Worm (Caenorhabditis elegans) whole organism, young adult: ENCODE measurements around the gene clec-21.

Experiments
- C17E4.6 ChIP-seq: fragments of 200-800 bp; sonication (Bioruptor generic); IDR thresholded peaks from 2 replicates; pipeline ENCODE4 v1.3.6; 2022; ENCODE audit warnings: missing genetic modification reagents, missing genetic modification characterization, missing compliant biosample characterization
- F10E7.11 ChIP-seq: sonication (generic microtip); optimal IDR thresholded peaks from 2 replicates; lab custom pipeline; 2017; ENCODE audit warnings: mild to moderate bottlenecking, missing genetic modification characterization, moderate library complexity, missing compliant biosample characterization
- F22D6.2 ChIP-seq: sonication (generic microtip); optimal IDR thresholded peaks from 2 replicates; lab custom pipeline; 2016; ENCODE audit warnings: mild to moderate bottlenecking, missing genetic modification characterization, missing compliant biosample characterization
- F33H1.4 ChIP-seq: fragments of 200-800 bp; sonication (Bioruptor generic); IDR thresholded peaks from 2 replicates; pipeline ENCODE4 v1.3.6; 2022; ENCODE audit warnings: missing genetic modification reagents, missing genetic modification characterization, missing compliant biosample characterization
- F49E8.2 ChIP-seq: sonication (generic microtip); optimal IDR thresholded peaks from 3 replicates; lab custom pipeline; 2017; ENCODE audit warnings: missing genetic modification characterization, mild to moderate bottlenecking, missing compliant biosample characterization, antibody characterized with exemption, moderate library complexity; ENCODE audit not compliant: insufficient read depth
- Y53G8AR.9 ChIP-seq: fragments of 200-800 bp; sonication (Bioruptor generic); conservative IDR thresholded peaks from 2 replicates; pipeline ENCODE4 v1.3.6; 2022; ENCODE audit warnings: missing genetic modification reagents, missing genetic modification characterization, missing compliant biosample characterization
- Y56A3A.18 ChIP-seq: fragments of 200-800 bp; sonication (Bioruptor generic); IDR thresholded peaks from 2 replicates; pipeline ENCODE4 v1.3.6; 2022; ENCODE audit warnings: missing genetic modification reagents, missing genetic modification characterization, missing compliant biosample characterization
- ZK185.1 ChIP-seq: sonication (generic microtip); optimal IDR thresholded peaks from 2 replicates; lab custom pipeline; 2016; ENCODE audit warnings: mild to moderate bottlenecking, missing genetic modification characterization, missing compliant biosample characterization; ENCODE audit not compliant: poor library complexity, severe bottlenecking
- akir-1 ChIP-seq: fragments of 200-800 bp; sonication (Bioruptor generic); optimal IDR thresholded peaks from 2 replicates; lab custom pipeline; 2018; ENCODE audit warnings: mild to moderate bottlenecking, missing genetic modification characterization, moderate library complexity, missing compliant biosample characterization
- aptf-2 ChIP-seq: fragments of 200-800 bp; sonication (Bioruptor generic); conservative IDR thresholded peaks from 2 replicates; pipeline ENCODE4 v1.3.6; 2022; ENCODE audit warnings: missing genetic modification reagents, missing genetic modification characterization, missing compliant biosample characterization
- ccch-3 ChIP-seq: fragments of 200-800 bp; sonication (Bioruptor generic); optimal IDR thresholded peaks from 2 replicates; lab custom pipeline; 2018; ENCODE audit warnings: mild to moderate bottlenecking, missing genetic modification characterization, missing compliant biosample characterization
- dpl-1 ChIP-seq: fragments of 150-350 bp; optimal IDR thresholded peaks from 2 replicates; lab custom pipeline; 2014; ENCODE audit warnings: missing biosample characterization, missing genetic modification reagents, missing genetic modification characterization
- egl-44 ChIP-seq: fragments of 200-800 bp; sonication (Bioruptor generic); IDR thresholded peaks from 2 replicates; pipeline ENCODE4 v1.3.6; 2022; ENCODE audit warnings: missing genetic modification reagents, missing genetic modification characterization, missing compliant biosample characterization
- ekl-4 ChIP-seq: fragments of 200-800 bp; sonication (Bioruptor generic); IDR thresholded peaks from 2 replicates; pipeline ENCODE4 v1.3.6; 2022; ENCODE audit warnings: missing genetic modification reagents, missing genetic modification characterization, missing compliant biosample characterization
- gei-17 ChIP-seq: fragments of 200-800 bp; sonication (Bioruptor generic); optimal IDR thresholded peaks from 2 replicates; lab custom pipeline; 2018; ENCODE audit warnings: mild to moderate bottlenecking, missing genetic modification characterization, missing compliant biosample characterization
- hlh-26 ChIP-seq: fragments of 200-800 bp; sonication (Bioruptor generic); conservative IDR thresholded peaks from 2 replicates; pipeline ENCODE4 v1.3.6; 2022; ENCODE audit warnings: missing genetic modification reagents, missing genetic modification characterization, missing compliant biosample characterization
- hmg-20 ChIP-seq: fragments of 200-800 bp; sonication (Bioruptor generic); IDR thresholded peaks from 2 replicates; pipeline ENCODE4 v1.3.6; 2022; ENCODE audit warnings: missing genetic modification reagents, missing genetic modification characterization, missing compliant biosample characterization
- hsf-1 ChIP-seq: fragments of 200-800 bp; sonication (Bioruptor generic); IDR thresholded peaks from 2 replicates; pipeline ENCODE4 v1.3.6; 2022; ENCODE audit warnings: missing genetic modification reagents, missing genetic modification characterization, missing compliant biosample characterization
- lag-1 ChIP-seq: fragments of 200-800 bp; sonication (Bioruptor generic); IDR thresholded peaks from 2 replicates; pipeline ENCODE4 v1.3.6; 2022; ENCODE audit warnings: missing genetic modification reagents, missing genetic modification characterization, missing compliant biosample characterization
- lin-40 ChIP-seq: sonication (generic microtip); optimal IDR thresholded peaks from 2 replicates; lab custom pipeline; 2016; ENCODE audit warnings: missing genetic modification characterization, mild to moderate bottlenecking, missing compliant biosample characterization, missing genotype, missing genetic modification reagents
- lsl-1 ChIP-seq: fragments of 200-800 bp; sonication (Bioruptor generic); optimal IDR thresholded peaks from 2 replicates; lab custom pipeline; 2018; ENCODE audit warnings: mild to moderate bottlenecking, missing genetic modification characterization, moderate library complexity, missing compliant biosample characterization
- madf-10 ChIP-seq: sonication (generic microtip); optimal IDR thresholded peaks from 2 replicates; lab custom pipeline; 2016; ENCODE audit warnings: mild to moderate bottlenecking, missing genetic modification characterization, missing compliant biosample characterization
- mes-4 ChIP-seq: sonication (generic microtip); optimal IDR thresholded peaks from 2 replicates; lab custom pipeline; 2016; ENCODE audit warnings: missing genotype, missing genetic modification characterization, missing compliant biosample characterization
- nfya-2 ChIP-seq: fragments of 200-800 bp; sonication (Bioruptor generic); IDR thresholded peaks from 2 replicates; pipeline ENCODE4 v1.3.6; 2022; ENCODE audit warnings: missing genetic modification reagents, missing genetic modification characterization, missing compliant biosample characterization
- nhr-179 ChIP-seq: sonication (generic microtip); optimal IDR thresholded peaks from 2 replicates; lab custom pipeline; 2016; ENCODE audit warnings: mild to moderate bottlenecking, missing genetic modification characterization, missing compliant biosample characterization
- nhr-80 ChIP-seq: sonication (generic microtip); optimal IDR thresholded peaks from 2 replicates; lab custom pipeline; 2016; ENCODE audit warnings: missing genetic modification characterization, missing compliant biosample characterization
- pbrm-1 ChIP-seq: fragments of 200-800 bp; sonication (Bioruptor generic); IDR thresholded peaks from 2 replicates; pipeline ENCODE4 v1.3.6; 2022; ENCODE audit warnings: missing genetic modification reagents, missing genetic modification characterization, missing compliant biosample characterization
- rec-8 ChIP-seq, 2 experiments: sonication (generic microtip); optimal IDR thresholded peaks; 2 replicates each; lab custom pipeline; 2016; ENCODE audit warnings: mild to moderate bottlenecking in 2 of 2, missing genetic modification characterization in 2 of 2, missing genetic modification reagents in 2 of 2, missing genotype in 2 of 2, missing biosample characterization in 1 of 2, missing compliant biosample characterization in 1 of 2, moderate library complexity in 1 of 2
- snpc-1.3 ChIP-seq: sonication (generic microtip); optimal IDR thresholded peaks from 2 replicates; lab custom pipeline; 2017; ENCODE audit warnings: missing genetic modification characterization, mild to moderate bottlenecking, missing compliant biosample characterization, antibody characterized with exemption, moderate library complexity, missing genotype, missing genetic modification reagents; ENCODE audit not compliant: insufficient read depth
- snpc-3.4 ChIP-seq: sonication (generic microtip); optimal IDR thresholded peaks from 2 replicates; lab custom pipeline; 2017; ENCODE audit warnings: missing genetic modification characterization, mild to moderate bottlenecking, missing compliant biosample characterization, antibody characterized with exemption, moderate library complexity, missing genotype, missing genetic modification reagents
- sptf-2 ChIP-seq: fragments of 200-800 bp; sonication (Bioruptor generic); optimal IDR thresholded peaks from 2 replicates; lab custom pipeline; 2018; ENCODE audit warnings: mild to moderate bottlenecking, missing genetic modification characterization, missing compliant biosample characterization
- xnd-1 ChIP-seq: sonication (generic microtip); optimal IDR thresholded peaks from 2 replicates; lab custom pipeline; 2016; ENCODE audit warnings: missing genotype, missing genetic modification reagents, missing genetic modification characterization, missing compliant biosample characterization
- zim-3 ChIP-seq: sonication (generic microtip); optimal IDR thresholded peaks from 2 replicates; lab custom pipeline; 2017; ENCODE audit warnings: mild to moderate bottlenecking, missing genetic modification characterization, moderate library complexity, missing compliant biosample characterization
- ztf-22 ChIP-seq: fragments of 200-800 bp; sonication (Bioruptor generic); optimal IDR thresholded peaks from 2 replicates; lab custom pipeline; 2018; ENCODE audit warnings: mild to moderate bottlenecking, missing genetic modification characterization, moderate library complexity, missing compliant biosample characterization

clec-21 gene

DNA sequence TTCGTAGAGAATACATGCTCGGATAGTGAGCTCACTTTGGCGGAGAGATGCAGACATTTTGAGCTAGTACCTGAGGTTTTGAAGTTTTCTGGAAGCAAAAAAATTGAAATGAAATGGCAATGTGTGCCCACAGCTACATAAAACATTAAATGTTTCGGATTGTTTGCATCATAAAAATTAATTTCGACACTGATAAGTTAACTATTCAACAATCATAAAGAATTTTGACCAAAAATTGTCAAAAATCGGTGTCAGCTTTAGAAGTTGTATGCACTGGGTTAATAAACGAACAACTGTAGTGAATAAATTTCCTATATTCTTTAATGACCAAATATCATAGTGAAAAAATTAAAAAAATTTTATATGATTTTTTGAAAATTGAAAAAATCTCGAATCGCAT, 34.9 kb upstream of the clec-21 start, which contains the start of gene fbxa-166:
fbxa-166 (minus strand) TSS at position 101 of the 400 bp plus-strand sequence.
- TF ChIP-seq ccch-3 (GFP tag; lab: Kevin White, UChicago) = no peak
- TF ChIP-seq F33H1.4 (GFP tag; lab: Robert Waterston, UW) = no peak
- no peak for TF ChIP-seq egl-44
- no peak for TF ChIP-seq aptf-2 (GFP tag; lab: Robert Waterston, UW)
- no peak for TF ChIP-seq madf-10 (tag; lab: Kevin White, UChicago)
- TF ChIP-seq zim-3 (tag; lab: Kevin White, UChicago) = no peak
- no peak for TF ChIP-seq ZK185.1 (tag; lab: Kevin White, UChicago)
- no peak for TF ChIP-seq rec-8 (tag; optimal IDR thresholded peaks at IDR 0.05; lab: Kevin White, UChicago)
- TF ChIP-seq nhr-179 (tag; lab: Kevin White, UChicago) = no peak
- TF ChIP-seq nhr-80 (tag; lab: Kevin White, UChicago) = no peak
- no peak for TF ChIP-seq Y53G8AR.9
- TF ChIP-seq F22D6.2 = no peak
- no peak for TF ChIP-seq mes-4 (tag; lab: Kevin White, UChicago)
- TF ChIP-seq hlh-26 (GFP tag; lab: Robert Waterston, UW) = no peak
- no peak for TF ChIP-seq nfya-2 (GFP tag; lab: Robert Waterston, UW)
- no peak for TF ChIP-seq F49E8.2
- no peak for TF ChIP-seq sptf-2
- no peak for TF ChIP-seq F10E7.11 (tag; lab: Kevin White, UChicago)
- no peak for TF ChIP-seq xnd-1
- no peak for TF ChIP-seq C17E4.6 (GFP tag; lab: Robert Waterston, UW)

DNA sequence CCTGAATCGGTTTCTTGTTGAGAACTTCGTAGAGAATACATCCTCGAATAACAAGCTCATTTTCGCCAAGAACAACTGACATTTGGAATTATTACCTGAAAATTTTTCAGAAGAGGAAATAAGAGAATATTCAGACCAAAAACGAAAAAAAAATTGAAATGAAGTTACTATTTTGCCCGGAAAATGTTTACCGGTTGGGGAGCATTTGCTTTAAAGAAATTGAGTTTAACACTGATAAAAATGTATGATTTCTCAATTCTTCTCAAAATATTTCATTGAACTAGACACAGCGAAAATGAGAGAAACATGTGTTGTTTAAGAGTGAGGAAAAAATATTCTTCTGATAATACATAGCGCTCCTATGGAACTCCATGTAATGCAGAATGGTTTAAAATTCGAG, 32.3 kb upstream of the clec-21 start, which contains the start of gene fbxa-165:
fbxa-165 (minus strand) TSS at position 101 of the 400 bp plus-strand sequence.
- TF ChIP-seq lag-1 (GFP tag; lab: Robert Waterston, UW) (no peak), hsf-1 (GFP tag; lab: Robert Waterston, UW) (no peak), ztf-22 (GFP tag; lab: Kevin White, UChicago) (no peak), nfya-2 (GFP tag; lab: Robert Waterston, UW) (no peak), F33H1.4 (GFP tag; lab: Robert Waterston, UW) (no peak), gei-17 (GFP tag; lab: Kevin White, UChicago) (no peak), akir-1 (GFP tag; lab: Kevin White, UChicago) (no peak), snpc-1.3 (tag; lab: Kevin White, UChicago) (no peak)

DNA sequence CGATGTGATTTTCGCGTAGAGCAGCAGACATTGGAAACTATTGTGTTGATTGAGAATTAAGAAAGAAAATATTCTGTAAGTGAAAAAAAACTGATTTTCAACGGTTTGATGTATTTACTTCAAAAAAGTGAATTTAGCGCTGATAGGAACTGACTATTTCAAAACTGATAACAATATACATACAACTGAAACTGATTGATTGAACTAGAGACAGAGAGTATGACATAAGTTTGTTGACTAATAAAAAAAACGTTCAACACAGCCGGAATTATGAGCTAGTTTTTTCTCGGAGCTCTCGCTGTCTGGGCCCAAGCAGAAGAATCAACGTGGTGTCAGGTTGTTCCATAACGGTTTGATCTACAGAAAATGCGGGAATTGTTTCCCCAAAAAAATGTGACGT, 29.9 kb upstream of the clec-21 start, which contains the start of gene fbxa-164:
fbxa-164 (minus strand) TSS at position 101 of the 400 bp plus-strand sequence.
- no peak for TF ChIP-seq lsl-1 (GFP tag; lab: Kevin White, UChicago)
- TF ChIP-seq dpl-1 (GFP tag; lab: Kevin White, UChicago) = no peak
- no peak for TF ChIP-seq pbrm-1 (GFP tag; lab: Robert Waterston, UW)
- no peak for TF ChIP-seq snpc-3.4 (tag; lab: Kevin White, UChicago)
- TF ChIP-seq xnd-1 = no peak

DNA sequence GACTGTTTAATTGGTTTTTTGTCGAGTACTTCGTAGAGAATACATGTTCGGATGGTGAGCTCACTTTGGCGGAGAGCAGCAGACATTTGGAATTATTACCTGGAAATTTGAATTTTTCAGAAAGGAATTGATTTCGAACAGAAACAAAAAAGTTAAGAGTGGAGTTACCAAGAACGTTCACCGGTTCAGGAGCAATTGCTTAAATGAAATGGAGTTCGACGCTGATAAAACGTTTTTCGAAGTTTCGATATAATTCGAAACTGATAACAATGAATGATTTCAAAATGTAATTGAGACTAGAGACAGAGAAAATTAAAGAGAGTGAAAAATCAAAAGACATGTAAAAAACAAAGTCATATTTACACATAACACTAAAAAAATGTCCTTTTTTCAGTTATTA, 26.6 kb upstream of the clec-21 start, which contains the start of gene fbxa-163:
fbxa-163 (minus strand) TSS at position 101 of the 400 bp plus-strand sequence.
- TF ChIP-seq ekl-4 (GFP tag; lab: Robert Waterston, UW) (no peak), lin-40 (no peak), hmg-20 (no peak), F49E8.2 (no peak), Y56A3A.18 (GFP tag; lab: Robert Waterston, UW) (no peak)
